Fruit fly (Drosophila melanogaster): ENCODE data around the gene rept.
A peak's percentile ranks its signal among the peaks of the same experiment; 100 is the strongest.

rept gene

DNA sequence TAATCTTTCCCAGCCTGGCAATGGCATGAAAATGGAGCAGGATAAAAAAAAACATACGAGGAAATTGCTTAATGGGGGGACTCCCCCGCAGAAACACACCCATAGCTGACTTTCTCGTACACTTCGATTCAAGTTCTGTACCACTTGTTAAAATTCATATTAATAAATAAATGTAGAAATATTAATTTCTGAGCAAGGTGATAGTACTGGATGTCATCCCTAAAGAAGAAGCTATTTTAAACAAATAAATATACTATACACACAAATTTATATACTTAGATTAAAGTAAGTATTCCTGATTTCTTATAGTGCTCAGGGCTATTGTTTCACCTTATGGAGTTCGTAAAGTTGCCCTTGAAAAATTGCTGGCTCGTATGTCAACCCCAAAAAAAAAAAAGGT, 49.4 kb upstream of the rept start (continued):
- peak; percentile 7 for TF ChIP-seq CG15514 (GFP tag; optimal IDR thresholded peaks at IDR 0.05)
- no peak for TF ChIP-seq MTF-1 (GFP tag; optimal IDR thresholded peaks at IDR 0.05; ENCODE audit: borderline replicate concordance)
- TF ChIP-seq Abd-B (GFP tag; optimal IDR thresholded peaks at IDR 0.05), result no peak
- TF ChIP-seq emc (GFP tag; optimal IDR thresholded peaks at IDR 0.05), result no peak
- TF ChIP-seq mam (GFP tag; optimal IDR thresholded peaks at IDR 0.05), result no peak
- TF ChIP-seq CG13624 (GFP tag; optimal IDR thresholded peaks at IDR 0.05), result no peak
- peak; percentile 27 for TF ChIP-seq CG18599 (GFP tag; optimal IDR thresholded peaks at IDR 0.05)
- TF ChIP-seq shn (GFP tag; optimal IDR thresholded peaks at IDR 0.05), result no peak
- TF ChIP-seq CG15601 (tag; optimal IDR thresholded peaks at IDR 0.05), result peak; percentile 7
- no peak for TF ChIP-seq HLH54F (GFP tag; optimal IDR thresholded peaks at IDR 0.05)
- peak; percentile 41; the same call in 2 of the 3 replicates for TF ChIP-seq row (GFP tag; IDR thresholded peaks at IDR 0.05)
- no peak for TF ChIP-seq Bteb2 (GFP tag; optimal IDR thresholded peaks at IDR 0.05)
- TF ChIP-seq CG9876 (GFP tag; optimal IDR thresholded peaks at IDR 0.05), result no peak
- TF ChIP-seq CG6654 (GFP tag; optimal IDR thresholded peaks at IDR 0.05), result no peak
- TF ChIP-seq CG13123 (GFP tag; optimal IDR thresholded peaks at IDR 0.05), result no peak
- peak; percentile 1 for TF ChIP-seq phol (tag; optimal IDR thresholded peaks at IDR 0.05)
- no peak for TF ChIP-seq Nf-YB (GFP tag; optimal IDR thresholded peaks at IDR 0.05)
- TF ChIP-seq dmrt99B (tag; optimal IDR thresholded peaks at IDR 0.05), result peak; percentile 33
- no peak for TF ChIP-seq CG18476 (GFP tag; optimal IDR thresholded peaks at IDR 0.05)
- no peak for TF ChIP-seq insv (GFP tag; optimal IDR thresholded peaks at IDR 0.05)
- 0 out of 2 replicates have a peak, but pooled peaks have one; percentile 18 for TF ChIP-seq Xrp1 (GFP tag; IDR thresholded peaks at IDR 0.05)
- TF ChIP-seq CG17359 (tag; optimal IDR thresholded peaks at IDR 0.05), result peak; percentile 22
- TF ChIP-seq sob (GFP tag; IDR thresholded peaks at IDR 0.05), result no peak
- TF ChIP-seq p53 (GFP tag; optimal IDR thresholded peaks at IDR 0.05), result no peak
- TF ChIP-seq CG9437 (GFP tag; optimal IDR thresholded peaks at IDR 0.05), result no peak
- TF ChIP-seq ATbp (GFP tag; optimal IDR thresholded peaks at IDR 0.05), result peak; percentile 9
- no peak for TF ChIP-seq pum (GFP tag; optimal IDR thresholded peaks at IDR 0.05)
- no peak for TF ChIP-seq disco-r (GFP tag; optimal IDR thresholded peaks at IDR 0.05)
- no peak for TF ChIP-seq zfh1 (GFP tag; IDR thresholded peaks at IDR 0.05)
- TF ChIP-seq CG12236 (GFP tag; optimal IDR thresholded peaks at IDR 0.05), result no peak
- TF ChIP-seq CG10209 (GFP tag; optimal IDR thresholded peaks at IDR 0.05), result no peak
- TF ChIP-seq lbe (GFP tag; optimal IDR thresholded peaks at IDR 0.05), result no peak
- TF ChIP-seq BEAF-32 (GFP tag; optimal IDR thresholded peaks at IDR 0.05), result no peak
- peak in 1 of 2 experiments; percentile 29 for TF ChIP-seq Hr51 (GFP tag; optimal IDR thresholded peaks at IDR 0.05)
- TF ChIP-seq CG11560 (tag; IDR thresholded peaks at IDR 0.05), result no peak
- peak; percentile 15 for TF ChIP-seq CG13424 (tag; optimal IDR thresholded peaks at IDR 0.05)
- TF ChIP-seq dati (GFP tag; IDR thresholded peaks at IDR 0.05), result no peak
- TF ChIP-seq CoRest (tag; optimal IDR thresholded peaks at IDR 0.05), result peak; percentile 1
- TF ChIP-seq sug (tag; optimal IDR thresholded peaks at IDR 0.05), result no peak
- TF ChIP-seq wor (GFP tag; IDR thresholded peaks at IDR 0.05), result no peak
- no peak for TF ChIP-seq luna (GFP tag; optimal IDR thresholded peaks at IDR 0.05)
- TF ChIP-seq z (GFP tag; IDR thresholded peaks at IDR 0.05), result no peak
- TF ChIP-seq Chrac-16 (GFP tag; optimal IDR thresholded peaks at IDR 0.05), result no peak
- TF ChIP-seq H2.0 (GFP tag; IDR thresholded peaks at IDR 0.05), result no peak
- TF ChIP-seq Hmx (GFP tag; optimal IDR thresholded peaks at IDR 0.05), result no peak
- no peak for TF ChIP-seq tio (GFP tag; optimal IDR thresholded peaks at IDR 0.05)
- TF ChIP-seq grau (tag; optimal IDR thresholded peaks at IDR 0.05), result peak; percentile 29
- TF ChIP-seq Dip3 (GFP tag; optimal IDR thresholded peaks at IDR 0.05), result no peak
- TF ChIP-seq corto (GFP tag; optimal IDR thresholded peaks at IDR 0.05), result no peak
- TF ChIP-seq CG13894 (tag; optimal IDR thresholded peaks at IDR 0.05), result no peak
- no peak for TF ChIP-seq CG6254 (GFP tag; optimal IDR thresholded peaks at IDR 0.05)

Data from whole organism, embryonic.